Worm (Caenorhabditis elegans) whole organism, midembryonic: ENCODE results near the gene cht-5.

Experiments
- klf-2 ChIP-seq: fragments of 200-800 bp; sonication (Bioruptor generic); conservative IDR thresholded peaks from 2 replicates; pipeline ENCODE4 v1.3.6; 2022; ENCODE audit warnings: missing genetic modification reagents, missing genetic modification characterization, missing compliant biosample characterization
- tab-1 ChIP-seq: fragments of 200-800 bp; sonication (Bioruptor generic); IDR thresholded peaks from 2 replicates; pipeline ENCODE4 v1.3.6; 2022; ENCODE audit warnings: missing genetic modification characterization, missing compliant biosample characterization

DNA sequence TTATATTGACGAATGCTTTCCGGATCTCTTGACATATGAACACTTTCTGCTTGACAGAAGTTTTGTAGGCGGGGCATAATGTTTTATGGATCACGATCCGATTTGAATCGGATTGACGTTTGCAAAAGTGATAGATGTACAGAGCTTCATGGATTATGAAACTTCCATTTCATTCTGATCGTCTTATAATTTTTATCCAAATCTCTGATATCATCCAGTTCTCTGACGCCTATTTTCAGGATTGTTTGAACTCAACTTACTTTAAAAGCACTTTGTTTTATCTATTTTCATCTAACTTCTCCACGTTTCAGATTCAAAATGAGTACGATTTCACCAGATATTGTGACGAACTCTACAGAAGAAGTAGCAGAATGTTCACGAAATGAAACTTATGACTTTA is 47.7 kb upstream of the cht-5 start, which contains the start of gene npr-39:
- TF ChIP-seq tab-1 (GFP tag; lab: Robert Waterston, UW), result no peak
- TF ChIP-seq klf-2 (GFP tag; lab: Robert Waterston, UW), result no peak
